Worm (Caenorhabditis elegans) whole organism, early embryonic: ENCODE measurements around the gene F38B6.7.

ENCODE experiments used
- aly-1 ChIP-seq: sonication (generic microtip); optimal IDR thresholded peaks from 2 replicates; lab custom pipeline; 2016; ENCODE audit warnings: missing genetic modification characterization, missing compliant biosample characterization
- ama-1 ChIP-seq: fragments of 150-350 bp; optimal IDR thresholded peaks from 2 replicates; lab custom pipeline; 2014
- ets-7 ChIP-seq: sonication (generic microtip); optimal IDR thresholded peaks from 2 replicates; lab custom pipeline; 2016; ENCODE audit warnings: missing genotype, missing genetic modification characterization, missing compliant biosample characterization
- flt-1 ChIP-seq: fragments of 200-800 bp; sonication (Bioruptor generic); IDR thresholded peaks from 2 replicates; pipeline ENCODE4 v1.3.6; 2022; ENCODE audit warnings: missing genetic modification characterization, missing compliant biosample characterization
- hmbx-1 ChIP-seq: sonication (generic microtip); optimal IDR thresholded peaks from 2 replicates; lab custom pipeline; 2016; ENCODE audit warnings: mild to moderate bottlenecking, missing genetic modification characterization, missing compliant biosample characterization
- hmg-4 ChIP-seq: fragments of 200-800 bp; sonication (Bioruptor generic); optimal IDR thresholded peaks from 2 replicates; lab custom pipeline; 2018; ENCODE audit warnings: mild to moderate bottlenecking, missing genetic modification characterization, missing compliant biosample characterization
- scrt-1 ChIP-seq: fragments of 200-800 bp; sonication (Bioruptor generic); IDR thresholded peaks from 2 replicates; pipeline ENCODE4 v1.3.6; 2022; ENCODE audit warnings: missing genetic modification characterization, missing compliant biosample characterization
- sea-1 ChIP-seq: fragments of 200-800 bp; sonication (Bioruptor generic); conservative IDR thresholded peaks from 2 replicates; pipeline ENCODE4 v1.3.6; 2022; ENCODE audit warnings: missing genetic modification characterization, missing compliant biosample characterization

- no peak for TF ChIP-seq hmg-4
- TF ChIP-seq aly-1 (tag; lab: Kevin White, UChicago), result no peak
- no peak for TF ChIP-seq ama-1
- no peak for TF ChIP-seq flt-1 (GFP tag; lab: Robert Waterston, UW)
- no peak for TF ChIP-seq sea-1 (GFP tag; lab: Robert Waterston, UW)
- TF ChIP-seq scrt-1, result no peak
- no peak for TF ChIP-seq ets-7 (tag; lab: Kevin White, UChicago)
- TF ChIP-seq hmbx-1 (tag; lab: Kevin White, UChicago), result no peak
These were observed 45.0 kb downstream of the F38B6.7 start for ce11 chrX:6653173-6653572.
